Worm (Caenorhabditis elegans) whole organism, late embryonic: ENCODE data around the gene C39D10.8.

Source experiments
- C38D4.7 ChIP-seq: fragments of 200-800 bp; sonication (Bioruptor generic); optimal IDR thresholded peaks from 2 replicates; lab custom pipeline; 2018; ENCODE audit warnings: mild to moderate bottlenecking, missing genetic modification characterization, moderate library complexity, missing compliant biosample characterization
- K09A11.1 ChIP-seq: sonication (generic microtip); optimal IDR thresholded peaks from 2 replicates; lab custom pipeline; 2017; ENCODE audit warnings: antibody characterized with exemption, mild to moderate bottlenecking, missing genetic modification characterization, missing compliant biosample characterization; ENCODE audit not compliant: insufficient read depth
- ama-1 ChIP-seq: fragments of 150-350 bp; optimal IDR thresholded peaks from 2 replicates; lab custom pipeline; 2014
- ceh-18 ChIP-seq: sonication (generic microtip); optimal IDR thresholded peaks from 2 replicates; lab custom pipeline; 2016; ENCODE audit warnings: missing genetic modification characterization, missing compliant biosample characterization
- ceh-19 ChIP-seq: fragments of 200-800 bp; sonication (Bioruptor generic); optimal IDR thresholded peaks from 2 replicates; lab custom pipeline; 2018; ENCODE audit warnings: mild to moderate bottlenecking, missing genetic modification characterization, missing compliant biosample characterization
- ceh-34 ChIP-seq: sonication (generic microtip); optimal IDR thresholded peaks from 2 replicates; lab custom pipeline; 2016; ENCODE audit warnings: mild to moderate bottlenecking, missing genetic modification characterization, missing compliant biosample characterization
- ceh-45 ChIP-seq: fragments of 200-800 bp; sonication (Bioruptor generic); IDR thresholded peaks from 2 replicates; pipeline ENCODE4 v1.3.6; 2022; ENCODE audit warnings: missing genetic modification reagents, missing genetic modification characterization, missing compliant biosample characterization
- ceh-48 ChIP-seq: sonication (generic microtip); optimal IDR thresholded peaks from 2 replicates; lab custom pipeline; 2016; ENCODE audit warnings: missing genetic modification characterization, inconsistent platforms, missing compliant biosample characterization
- ceh-9 ChIP-seq: sonication (generic microtip); optimal IDR thresholded peaks from 2 replicates; lab custom pipeline; 2016; ENCODE audit warnings: mild to moderate bottlenecking, missing genetic modification characterization, inconsistent platforms, missing compliant biosample characterization
- dve-1 ChIP-seq: sonication (generic microtip); optimal IDR thresholded peaks from 2 replicates; lab custom pipeline; 2017; ENCODE audit warnings: antibody characterized with exemption, mild to moderate bottlenecking, missing genetic modification characterization, missing compliant biosample characterization
- elt-2 ChIP-seq: sonication (generic microtip); optimal IDR thresholded peaks from 2 replicates; lab custom pipeline; 2016; ENCODE audit warnings: missing genetic modification reagents, missing genetic modification characterization, missing compliant biosample characterization
- elt-4 ChIP-seq: sonication (generic microtip); optimal IDR thresholded peaks from 2 replicates; lab custom pipeline; 2016; ENCODE audit warnings: missing genetic modification characterization, missing compliant biosample characterization
- ets-4 ChIP-seq: sonication (generic microtip); optimal IDR thresholded peaks from 2 replicates; lab custom pipeline; 2016; ENCODE audit warnings: missing genetic modification characterization, missing compliant biosample characterization
- eyg-1 ChIP-seq: sonication (generic microtip); optimal IDR thresholded peaks from 2 replicates; lab custom pipeline; 2016; ENCODE audit warnings: missing genotype, missing genetic modification characterization, missing compliant biosample characterization
- gmeb-2 ChIP-seq: sonication (generic microtip); optimal IDR thresholded peaks from 2 replicates; lab custom pipeline; 2016; ENCODE audit warnings: missing genetic modification characterization, inconsistent platforms, missing compliant biosample characterization
- hlh-13 ChIP-seq: fragments of 200-800 bp; sonication (Bioruptor generic); optimal IDR thresholded peaks from 2 replicates; lab custom pipeline; 2018; ENCODE audit warnings: mild to moderate bottlenecking, missing genetic modification characterization, missing compliant biosample characterization
- hlh-30 ChIP-seq: sonication (generic microtip); optimal IDR thresholded peaks from 2 replicates; lab custom pipeline; 2017; ENCODE audit warnings: antibody characterized with exemption, missing genetic modification characterization, missing compliant biosample characterization; ENCODE audit not compliant: insufficient read depth
- hlh-6 ChIP-seq: sonication (generic microtip); optimal IDR thresholded peaks from 2 replicates; lab custom pipeline; 2016; ENCODE audit warnings: missing genotype, missing genetic modification characterization, missing compliant biosample characterization
- hlh-8 ChIP-seq: sonication (generic microtip); optimal IDR thresholded peaks from 2 replicates; lab custom pipeline; 2016; ENCODE audit warnings: missing genotype, missing genetic modification characterization, missing compliant biosample characterization
- mec-3 ChIP-seq: sonication (generic microtip); optimal IDR thresholded peaks from 2 replicates; lab custom pipeline; 2016; ENCODE audit warnings: borderline replicate concordance, missing genetic modification characterization, missing compliant biosample characterization
- pax-1 ChIP-seq: fragments of 150-350 bp; optimal IDR thresholded peaks from 2 replicates; lab custom pipeline; 2014; ENCODE audit warnings: missing biosample characterization, missing genetic modification characterization
- rnt-1 ChIP-seq: sonication (generic microtip); optimal IDR thresholded peaks from 2 replicates; lab custom pipeline; 2016; ENCODE audit warnings: missing genetic modification characterization, missing compliant biosample characterization
- sox-2 ChIP-seq: fragments of 200-800 bp; sonication (Bioruptor generic); IDR thresholded peaks from 2 replicates; pipeline ENCODE4 v1.3.6; 2022; ENCODE audit warnings: missing genetic modification reagents, missing genetic modification characterization, missing compliant biosample characterization
- syd-9 ChIP-seq: sonication (generic microtip); optimal IDR thresholded peaks from 2 replicates; lab custom pipeline; 2016; ENCODE audit warnings: mild to moderate bottlenecking, missing genetic modification characterization, moderate library complexity, missing compliant biosample characterization
- tbx-2 ChIP-seq: sonication (generic microtip); optimal IDR thresholded peaks from 2 replicates; lab custom pipeline; 2016; ENCODE audit warnings: missing genetic modification characterization, missing compliant biosample characterization
- tbx-7 ChIP-seq: sonication (generic microtip); optimal IDR thresholded peaks from 2 replicates; lab custom pipeline; 2016; ENCODE audit warnings: missing genotype, missing genetic modification characterization, missing compliant biosample characterization
- unc-3 ChIP-seq, 2 experiments: fragments of 200-800 bp in 1 of 2; sonication (Bioruptor generic) in 1 of 2; sonication (generic microtip) in 1 of 2; conservative IDR thresholded peaks in 1 of 2; optimal IDR thresholded peaks in 1 of 2; 2 replicates each; pipeline versions ENCODE4 v1.3.6 to Lab custom; 2016 to 2022; ENCODE audit warnings: missing compliant biosample characterization in 2 of 2, missing genetic modification characterization in 2 of 2, missing genetic modification reagents in 1 of 2
- unc-42 ChIP-seq: sonication (generic microtip); optimal IDR thresholded peaks from 2 replicates; lab custom pipeline; 2016; ENCODE audit warnings: missing genotype, missing genetic modification characterization, missing compliant biosample characterization
- unc-55 ChIP-seq: sonication (generic microtip); optimal IDR thresholded peaks from 2 replicates; lab custom pipeline; 2017; ENCODE audit warnings: missing biosample characterization, missing genetic modification reagents, missing genetic modification characterization
- zip-5 ChIP-seq: sonication (generic microtip); optimal IDR thresholded peaks from 2 replicates; lab custom pipeline; 2016; ENCODE audit warnings: missing genetic modification characterization, missing compliant biosample characterization
- ztf-16 ChIP-seq: sonication (generic microtip); optimal IDR thresholded peaks from 2 replicates; lab custom pipeline; 2017; ENCODE audit warnings: missing genetic modification characterization, missing compliant biosample characterization

C39D10.8 gene

DNA sequence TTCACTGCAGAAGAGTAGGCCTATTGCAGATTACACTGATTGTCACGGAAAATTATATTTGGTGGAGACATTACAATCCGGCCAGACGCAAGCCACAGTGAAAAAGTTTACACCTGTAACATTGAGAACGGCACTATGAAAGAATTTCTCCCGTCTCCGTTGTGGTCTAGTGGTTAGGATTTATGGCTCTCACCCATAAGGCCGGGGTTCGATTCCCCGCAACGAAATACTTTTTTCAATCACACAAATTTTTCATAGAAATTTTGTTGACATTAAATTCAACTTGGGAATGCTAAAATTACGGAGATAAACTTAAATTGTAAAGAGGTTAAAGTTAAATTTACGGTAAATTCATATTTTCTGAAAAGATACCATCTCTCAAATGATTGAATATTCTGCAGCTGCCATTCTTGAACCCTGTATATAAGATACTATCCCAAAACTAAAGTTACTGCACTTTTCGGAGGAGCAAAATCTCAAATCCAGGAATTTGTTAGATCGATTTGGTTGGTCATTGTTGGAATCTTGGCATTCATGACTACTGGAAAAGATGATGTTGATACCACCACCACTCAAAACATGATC, 25.8 kb upstream of the C39D10.8 start, which contains the start of gene C39D10.1:
Gene C39D10.1 (plus strand): TSS at position 535 of the 585 bp plus-strand sequence.
- TF ChIP-seq unc-3 (GFP tag; conservative IDR thresholded peaks at IDR 0.05; lab: Robert Waterston, UW) (no peak), unc-3 (tag; optimal IDR thresholded peaks at IDR 0.05; lab: Kevin White, UChicago) (no peak), ztf-16 (tag; lab: Kevin White, UChicago) (no peak), sox-2 (GFP tag; lab: Robert Waterston, UW) (no peak), ceh-9 (tag; lab: Kevin White, UChicago) (no peak), rnt-1 (no peak), tbx-2 (tag; lab: Kevin White, UChicago) (no peak), hlh-13 (GFP tag; lab: Kevin White, UChicago) (no peak), ceh-18 (tag; lab: Kevin White, UChicago) (no peak), dve-1 (tag; lab: Kevin White, UChicago) (no peak), pax-1 (tag; lab: Kevin White, UChicago) (no peak), mec-3 (no peak), ama-1 (lab: Kevin White, UChicago) (no peak)

DNA sequence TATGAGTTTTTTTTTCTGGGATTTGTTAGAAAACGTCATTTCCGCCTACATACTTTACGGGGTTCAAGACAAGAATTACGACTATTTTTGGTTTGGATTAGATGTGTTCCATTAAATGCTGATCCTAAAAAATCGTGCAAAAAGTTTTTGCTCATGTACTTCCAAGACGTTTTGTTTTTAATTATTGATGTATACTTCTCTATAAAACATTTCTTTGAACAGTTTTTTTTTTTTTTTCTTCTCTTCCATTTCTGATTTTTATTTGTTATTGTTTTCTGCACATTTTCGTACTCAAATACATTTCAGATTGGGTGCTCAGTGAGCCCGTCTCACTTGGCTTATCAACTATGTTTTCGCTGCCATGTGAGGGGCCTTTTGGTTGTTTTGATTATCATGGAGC, 22.2 kb upstream of the C39D10.8 start, which contains the start of gene C39D10.11:
Gene C39D10.11 (plus strand): TSS at position 301 of the 400 bp plus-strand sequence.
- TF ChIP-seq ceh-34 (tag; lab: Kevin White, UChicago) (no peak), ets-4 (tag; lab: Kevin White, UChicago) (no peak), ama-1 (lab: Kevin White, UChicago) (no peak), tbx-7 (tag; lab: Kevin White, UChicago) (no peak), zip-5 (no peak), unc-55 (no peak), unc-42 (tag; lab: Kevin White, UChicago) (no peak), ceh-45 (GFP tag; lab: Robert Waterston, UW) (no peak), hlh-8 (no peak), hlh-13 (GFP tag; lab: Kevin White, UChicago) (no peak)

DNA sequence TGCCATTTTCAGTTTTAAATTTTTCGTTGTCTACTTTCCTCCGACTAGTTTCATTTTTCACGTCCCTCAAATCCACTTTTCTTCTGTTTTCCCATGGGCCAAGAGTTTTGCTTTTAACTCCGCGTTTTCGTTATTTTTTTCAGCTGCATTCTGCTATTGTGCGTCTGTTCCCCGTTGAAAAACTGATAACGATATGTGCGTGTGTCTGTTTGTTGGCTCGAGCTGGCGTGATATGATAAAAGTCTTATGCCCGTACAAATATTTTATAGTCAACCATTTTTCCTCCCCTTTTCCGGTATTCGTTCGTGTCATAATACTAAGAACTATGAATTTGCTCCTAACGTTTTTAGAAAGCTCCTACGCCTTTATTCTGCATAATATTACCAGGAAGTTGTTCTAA, 21.1 kb upstream of the C39D10.8 start:
- TF ChIP-seq eyg-1 (tag; lab: Kevin White, UChicago) (no peak), syd-9 (tag; lab: Kevin White, UChicago) (no peak), zip-5 (no peak), C38D4.7 (GFP tag; lab: Kevin White, UChicago) (no peak), hlh-6 (no peak), gmeb-2 (no peak), elt-2 (peak; percentile 7), ceh-48 (tag; lab: Kevin White, UChicago) (no peak)

DNA sequence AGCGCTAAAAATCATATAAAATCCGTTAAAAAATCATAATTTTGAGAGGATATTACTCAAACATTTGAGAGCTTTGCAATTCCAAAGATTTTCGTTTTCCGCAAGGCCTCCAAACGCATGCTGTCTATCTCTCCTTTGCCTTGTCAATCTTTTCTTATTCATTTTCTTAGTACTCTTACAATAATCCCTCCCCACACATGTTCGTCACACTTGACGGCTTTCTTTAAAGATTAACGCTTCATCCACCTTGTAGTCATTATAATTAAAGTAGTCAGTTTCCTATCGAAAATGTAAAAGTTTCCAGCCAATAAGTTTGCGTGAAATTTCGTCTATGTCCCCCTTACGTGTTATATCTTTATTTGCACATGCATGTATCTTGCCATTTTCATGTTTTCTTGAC, 19.4 kb upstream of the C39D10.8 start:
- TF ChIP-seq K09A11.1 (no peak), elt-4 (no peak)

DNA sequence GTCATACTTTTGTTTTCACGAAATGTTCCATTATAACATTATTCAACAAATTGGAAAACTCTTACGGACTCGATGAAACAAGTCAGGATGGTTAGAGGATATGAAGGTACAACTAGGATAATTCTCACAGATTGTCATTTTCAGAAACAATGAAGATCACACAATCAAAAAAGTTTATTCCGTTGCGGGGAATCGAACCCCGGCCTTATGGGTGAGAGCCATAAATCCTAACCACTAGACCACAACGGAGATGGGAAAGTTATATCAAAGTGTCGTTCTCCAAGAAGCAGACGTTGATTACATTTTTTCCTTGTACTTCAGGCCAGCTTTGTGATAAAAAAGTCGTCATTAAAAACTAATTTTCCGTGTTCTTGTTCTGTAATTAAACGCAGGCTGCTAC, 17.4 kb upstream of the C39D10.8 start:
- TF ChIP-seq ceh-48 (tag; lab: Kevin White, UChicago) (no peak), unc-42 (tag; lab: Kevin White, UChicago) (no peak), C38D4.7 (GFP tag; lab: Kevin White, UChicago) (no peak)

DNA sequence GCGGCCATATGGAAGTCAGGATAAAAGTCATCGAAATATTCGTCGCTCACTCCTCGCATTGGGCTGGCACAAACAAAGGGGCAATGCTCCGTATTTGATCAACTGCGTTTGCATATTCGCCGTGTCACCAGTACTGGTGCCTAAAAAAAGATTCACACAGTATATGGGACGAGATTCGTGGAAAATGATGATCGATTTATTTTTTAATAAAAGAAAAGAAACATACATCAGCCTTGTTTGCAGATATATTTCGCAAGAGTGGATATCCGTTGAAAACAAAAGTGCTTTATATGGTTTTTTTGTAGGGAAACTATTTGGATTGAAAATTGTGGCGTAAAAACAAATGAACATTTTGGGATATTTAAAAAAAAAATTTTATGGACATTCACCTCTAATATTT, 16.9 kb upstream of the C39D10.8 start, which contains the start of gene latd-1:
Gene latd-1 (minus strand): TSS at position 101 of the 400 bp plus-strand sequence.
- TF ChIP-seq hlh-30 (tag; lab: Kevin White, UChicago), result no peak
- TF ChIP-seq ceh-19, result no peak
